Fruit fly (Drosophila melanogaster) whole organism, prepupa: ENCODE data around the gene CG18170.

Experiments
- Blimp-1 ChIP-seq: fragments of 200-800 bp; sonication (Bioruptor generic); optimal IDR thresholded peaks from 3 replicates; lab custom pipeline; 2017; ENCODE audit warnings: missing biosample characterization, missing genetic modification characterization, mild to moderate bottlenecking, moderate library complexity, missing genetic modification reagents
- CG10631 ChIP-seq: fragments of 200-800 bp; sonication (Bioruptor generic); optimal IDR thresholded peaks from 2 replicates; lab custom pipeline; 2016; ENCODE audit warnings: missing biosample characterization, missing genetic modification characterization
- CG10669 ChIP-seq: fragments of 200-800 bp; sonication (Bioruptor generic); optimal IDR thresholded peaks from 3 replicates; lab custom pipeline; 2018; ENCODE audit warnings: missing biosample characterization, mild to moderate bottlenecking, missing genetic modification characterization, moderate library complexity
- CG11294 ChIP-seq: fragments of 200-800 bp; sonication (Bioruptor generic); IDR thresholded peaks from 2 replicates; pipeline ENCODE4 v1.3.6; 2022; ENCODE audit warnings: missing biosample characterization, missing genetic modification characterization
- CG11762 ChIP-seq: fragments of 200-800 bp; sonication (Bioruptor generic); optimal IDR thresholded peaks from 3 replicates; lab custom pipeline; 2016; ENCODE audit warnings: missing biosample characterization, missing genetic modification characterization; ENCODE audit not compliant: insufficient read depth
- CG11902 ChIP-seq: fragments of 200-800 bp; sonication (Bioruptor generic); optimal IDR thresholded peaks from 3 replicates; lab custom pipeline; 2016; ENCODE audit warnings: missing biosample characterization, missing genetic modification characterization
- CG15336 ChIP-seq: fragments of 200-800 bp; sonication (Bioruptor generic); IDR thresholded peaks from 2 replicates; pipeline ENCODE4 v1.3.6; 2022; ENCODE audit warnings: missing biosample characterization, missing genetic modification characterization
- CG16779 ChIP-seq: fragments of 200-800 bp; sonication (Bioruptor generic); optimal IDR thresholded peaks from 3 replicates; lab custom pipeline; 2017; ENCODE audit warnings: missing biosample characterization, mild to moderate bottlenecking, missing genetic modification characterization
- CG3032 ChIP-seq: fragments of 200-800 bp; optimal IDR thresholded peaks from 2 replicates; lab custom pipeline; 2019; ENCODE audit warnings: missing biosample characterization, mild to moderate bottlenecking, missing genetic modification characterization, moderate library complexity
- CG31627 ChIP-seq: fragments of 200-800 bp; sonication (Bioruptor generic); optimal IDR thresholded peaks from 3 replicates; lab custom pipeline; 2016; ENCODE audit warnings: missing biosample characterization, missing genetic modification characterization
- CG32006 ChIP-seq: fragments of 200-800 bp; sonication (Bioruptor generic); optimal IDR thresholded peaks from 3 replicates; lab custom pipeline; 2017; ENCODE audit warnings: missing biosample characterization, mild to moderate bottlenecking, missing genetic modification characterization
- CG34406 ChIP-seq: fragments of 200-800 bp; sonication (Bioruptor generic); optimal IDR thresholded peaks from 3 replicates; lab custom pipeline; 2016; ENCODE audit warnings: missing biosample characterization, missing genetic modification characterization
- CG3919 ChIP-seq: fragments of 200-800 bp; sonication (Bioruptor generic); optimal IDR thresholded peaks from 3 replicates; lab custom pipeline; 2016; ENCODE audit warnings: missing biosample characterization, missing genetic modification characterization
- CG4318 ChIP-seq: fragments of 200-800 bp; sonication (Bioruptor generic); optimal IDR thresholded peaks from 3 replicates; lab custom pipeline; 2017; ENCODE audit warnings: missing biosample characterization, mild to moderate bottlenecking, missing genetic modification characterization
- CG6792 ChIP-seq: fragments of 200-800 bp; sonication (Bioruptor generic); optimal IDR thresholded peaks from 3 replicates; lab custom pipeline; 2016; ENCODE audit warnings: missing biosample characterization, missing genetic modification characterization
- CG6808 ChIP-seq: fragments of 200-800 bp; sonication (Bioruptor generic); optimal IDR thresholded peaks from 3 replicates; lab custom pipeline; 2017; ENCODE audit warnings: missing biosample characterization, missing genetic modification characterization, mild to moderate bottlenecking, moderate library complexity, missing genetic modification reagents
- CG7368 ChIP-seq: fragments of 200-800 bp; sonication (Bioruptor generic); optimal IDR thresholded peaks from 3 replicates; lab custom pipeline; 2016; ENCODE audit warnings: missing biosample characterization, missing genetic modification characterization
- CG8319 ChIP-seq: fragments of 200-800 bp; sonication (Bioruptor generic); optimal IDR thresholded peaks from 3 replicates; lab custom pipeline; 2016; ENCODE audit warnings: missing biosample characterization, missing genetic modification characterization
- CG9139 ChIP-seq: fragments of 200-800 bp; sonication (Bioruptor generic); optimal IDR thresholded peaks from 3 replicates; lab custom pipeline; 2017; ENCODE audit warnings: missing biosample characterization, mild to moderate bottlenecking, missing genetic modification characterization
- Eip93F ChIP-seq: fragments of 200-800 bp; sonication (Bioruptor generic); optimal IDR thresholded peaks from 2 replicates; lab custom pipeline; 2016; ENCODE audit warnings: missing biosample characterization, mild to moderate bottlenecking, missing genetic modification characterization
- Ets21C ChIP-seq: fragments of 200-800 bp; sonication (Bioruptor generic); optimal IDR thresholded peaks from 3 replicates; lab custom pipeline; 2016; ENCODE audit warnings: missing biosample characterization, missing genetic modification characterization
- Ets96B ChIP-seq: fragments of 200-800 bp; optimal IDR thresholded peaks from 2 replicates; lab custom pipeline; 2019; ENCODE audit warnings: missing biosample characterization, mild to moderate bottlenecking, missing genetic modification characterization, moderate library complexity
- Gug ChIP-seq: fragments of 200-800 bp; sonication (Bioruptor generic); IDR thresholded peaks from 2 replicates; pipeline ENCODE4 v1.3.6; 2022; ENCODE audit warnings: missing biosample characterization, missing genetic modification characterization
- Hr38 ChIP-seq: sonication (Bioruptor generic); optimal IDR thresholded peaks from 2 replicates; lab custom pipeline; 2016; ENCODE audit warnings: missing biosample characterization, missing genetic modification characterization
- Hr4 ChIP-seq: fragments of 200-800 bp; sonication (Bioruptor generic); optimal IDR thresholded peaks from 3 replicates; lab custom pipeline; 2016; ENCODE audit warnings: missing biosample characterization, missing genetic modification characterization
- Met ChIP-seq: fragments of 200-800 bp; sonication (Bioruptor generic); optimal IDR thresholded peaks from 3 replicates; lab custom pipeline; 2016; ENCODE audit warnings: missing biosample characterization, missing genetic modification characterization
- Smox ChIP-seq: fragments of 200-800 bp; sonication (Bioruptor generic); optimal IDR thresholded peaks from 3 replicates; lab custom pipeline; 2016; ENCODE audit warnings: missing biosample characterization, missing genetic modification characterization
- Sox102F ChIP-seq: fragments of 200-800 bp; sonication (Bioruptor generic); optimal IDR thresholded peaks from 2 replicates; lab custom pipeline; 2016; ENCODE audit warnings: missing biosample characterization, mild to moderate bottlenecking, missing genetic modification characterization
- Sox14 ChIP-seq: fragments of 200-800 bp; sonication (Bioruptor generic); optimal IDR thresholded peaks from 3 replicates; lab custom pipeline; 2016; ENCODE audit warnings: missing biosample characterization, missing genetic modification characterization
- Sox15 ChIP-seq: fragments of 200-800 bp; sonication (Bioruptor generic); optimal IDR thresholded peaks from 3 replicates; lab custom pipeline; 2016; ENCODE audit warnings: missing biosample characterization, missing genetic modification characterization
- achi ChIP-seq: fragments of 200-800 bp; sonication (Bioruptor generic); optimal IDR thresholded peaks from 3 replicates; lab custom pipeline; 2016; ENCODE audit warnings: missing biosample characterization, missing genetic modification characterization
- acj6 ChIP-seq: fragments of 200-800 bp; sonication (Bioruptor generic); optimal IDR thresholded peaks from 3 replicates; lab custom pipeline; 2016; ENCODE audit warnings: missing biosample characterization, missing genetic modification characterization
- dac ChIP-seq: fragments of 200-800 bp; sonication (Bioruptor generic); optimal IDR thresholded peaks from 2 replicates; lab custom pipeline; 2017; ENCODE audit warnings: missing biosample characterization, mild to moderate bottlenecking, missing genetic modification characterization
- dsx ChIP-seq: fragments of 200-800 bp; optimal IDR thresholded peaks from 3 replicates; lab custom pipeline; 2019; ENCODE audit warnings: missing biosample characterization, mild to moderate bottlenecking, missing genetic modification characterization, moderate library complexity; ENCODE audit not compliant: poor library complexity, severe bottlenecking
- esn ChIP-seq: fragments of 200-800 bp; sonication (Bioruptor generic); optimal IDR thresholded peaks from 2 replicates; lab custom pipeline; 2016; ENCODE audit warnings: missing biosample characterization, mild to moderate bottlenecking, missing genetic modification characterization, moderate library complexity
- fd59A ChIP-seq: fragments of 200-800 bp; sonication (Bioruptor generic); optimal IDR thresholded peaks from 2 replicates; lab custom pipeline; 2017; ENCODE audit warnings: missing biosample characterization, mild to moderate bottlenecking, missing genetic modification characterization, missing genetic modification reagents
- fd85E ChIP-seq: fragments of 200-800 bp; sonication (Bioruptor generic); optimal IDR thresholded peaks from 3 replicates; lab custom pipeline; 2016; ENCODE audit warnings: missing biosample characterization, missing genetic modification characterization
- fkh ChIP-seq: fragments of 200-800 bp; sonication (Bioruptor generic); optimal IDR thresholded peaks from 3 replicates; lab custom pipeline; 2017; ENCODE audit warnings: missing biosample characterization, mild to moderate bottlenecking, missing genetic modification characterization, moderate library complexity
- lz ChIP-seq: fragments of 200-800 bp; sonication (Bioruptor generic); optimal IDR thresholded peaks from 3 replicates; lab custom pipeline; 2016; ENCODE audit warnings: missing biosample characterization, missing genetic modification characterization
- net ChIP-seq: fragments of 200-800 bp; sonication (Bioruptor generic); optimal IDR thresholded peaks from 3 replicates; lab custom pipeline; 2016; ENCODE audit warnings: missing biosample characterization, missing genetic modification characterization
- salr ChIP-seq, 2 experiments: fragments of 200-800 bp; sonication (Bioruptor generic); optimal IDR thresholded peaks; 3 replicates each; lab custom pipeline; 2016 to 2018; ENCODE audit warnings: missing biosample characterization in 2 of 2, missing genetic modification characterization in 2 of 2, mild to moderate bottlenecking in 1 of 2
- ss ChIP-seq, 2 experiments: fragments of 200-800 bp; sonication (Bioruptor generic); optimal IDR thresholded peaks; 2 replicates in 1 of 2; 3 replicates in 1 of 2; lab custom pipeline; 2017 to 2018; ENCODE audit warnings: mild to moderate bottlenecking in 2 of 2, missing biosample characterization in 2 of 2, missing genetic modification characterization in 2 of 2, moderate library complexity in 1 of 2
- topi ChIP-seq: fragments of 200-800 bp; sonication (Bioruptor generic); optimal IDR thresholded peaks from 3 replicates; lab custom pipeline; 2016; ENCODE audit warnings: missing biosample characterization, missing genetic modification characterization
- vri ChIP-seq: fragments of 200-800 bp; sonication (Bioruptor generic); optimal IDR thresholded peaks from 3 replicates; lab custom pipeline; 2016; ENCODE audit warnings: missing biosample characterization, mild to moderate bottlenecking, missing genetic modification characterization

Gene CG18170

dm6 chr3L:1644920-1645567 lies 42.3 kb downstream of the CG18170 start, which contains the start of the genes alphaCOP and CG13919 (continued):
- TF ChIP-seq CG31627 (GFP tag; lab: Kevin White, UChicago) (peak; percentile 98), achi (GFP tag; lab: Kevin White, UChicago) (peak; percentile 97), Sox14 (GFP tag; lab: Kevin White, UChicago) (peak; percentile 98), CG6808 (GFP tag; lab: Kevin White, UChicago) (peak; percentile 91), esn (peak; percentile 98), CG6792 (GFP tag; lab: Kevin White, UChicago) (peak; percentile 97), Blimp-1 (GFP tag; lab: Kevin White, UChicago) (peak; percentile 83), Sox15 (GFP tag; lab: Kevin White, UChicago) (peak; percentile 97), CG15336 (GFP tag; lab: Robert Waterston, UW) (peak; percentile 99), dsx (GFP tag; lab: Kevin White, UChicago) (peak; percentile 98), CG16779 (tag; lab: Kevin White, UChicago) (peak; percentile 91), vri (GFP tag; lab: Kevin White, UChicago) (no peak), Smox (peak; percentile 97), Hr38 (GFP tag; lab: Kevin White, UChicago) (peak; percentile 70), Met (GFP tag; lab: Kevin White, UChicago) (peak; percentile 98), fd85E (no peak)

- TF ChIP-seq achi (GFP tag; lab: Kevin White, UChicago) (no peak), CG31627 (GFP tag; lab: Kevin White, UChicago) (peak; percentile 53), lz (peak; percentile 27), Gug (GFP tag; lab: Robert Waterston, UW) (no peak), dac (no peak), Sox15 (GFP tag; lab: Kevin White, UChicago) (no peak), Sox102F (GFP tag; lab: Kevin White, UChicago) (no peak), CG32006 (GFP tag; lab: Kevin White, UChicago) (no peak), CG10669 (no peak), CG11294 (no peak), CG10631 (GFP tag; lab: Kevin White, UChicago) (no peak), CG8319 (GFP tag; lab: Kevin White, UChicago) (no peak), CG34406 (GFP tag; lab: Kevin White, UChicago) (no peak), CG4318 (GFP tag; lab: Kevin White, UChicago) (no peak), CG6808 (GFP tag; lab: Kevin White, UChicago) (no peak), dsx (GFP tag; lab: Kevin White, UChicago) (no peak), Ets21C (GFP tag; lab: Kevin White, UChicago) (no peak), Blimp-1 (GFP tag; lab: Kevin White, UChicago) (no peak), fd59A (GFP tag; lab: Kevin White, UChicago) (no peak), ss (GFP tag; optimal IDR thresholded peaks at IDR 0.05; lab: Kevin White, UChicago) (no peak), CG3919 (peak; percentile 13), CG15336 (GFP tag; lab: Robert Waterston, UW) (no peak), CG9139 (GFP tag; lab: Kevin White, UChicago) (no peak), net (GFP tag; lab: Kevin White, UChicago) (no peak), CG16779 (tag; lab: Kevin White, UChicago) (no peak), CG7368 (GFP tag; lab: Kevin White, UChicago) (no peak), CG11762 (GFP tag; lab: Kevin White, UChicago) (no peak), Sox14 (GFP tag; lab: Kevin White, UChicago) (peak; percentile 64), CG6792 (GFP tag; lab: Kevin White, UChicago) (no peak), CG11902 (no peak), Ets96B (tag; lab: Kevin White, UChicago) (no peak), fd85E (no peak), Hr4 (no peak), Hr38 (GFP tag; lab: Kevin White, UChicago) (no peak), CG3032 (no peak), salr (GFP tag; optimal IDR thresholded peaks at IDR 0.05; lab: Kevin White, UChicago) (no peak), acj6 (GFP tag; lab: Kevin White, UChicago) (no peak), fkh (GFP tag; lab: Kevin White, UChicago) (no peak), vri (GFP tag; lab: Kevin White, UChicago) (no peak), Met (GFP tag; lab: Kevin White, UChicago) (no peak), topi (GFP tag; lab: Kevin White, UChicago) (peak; percentile 11), Smox (no peak), Eip93F (GFP tag; lab: Kevin White, UChicago) (no peak)
These were observed 44.6 kb downstream of the CG18170 start, which contains the start of the genes CG17249 and Bro for dm6 chr3L:1647276-1647919. Gene CG17249, minus strand, starts transcription at chr3L:1647464. Gene Bro, plus strand, starts transcription at chr3L:1647869.
